Worm (Caenorhabditis elegans) whole organism, L4 larva: ENCODE results near the gene adh-5.

Source experiments
- F26F4.8 ChIP-seq: fragments of 200-800 bp; sonication (Bioruptor generic); conservative IDR thresholded peaks from 2 replicates; pipeline ENCODE4 v1.3.6; 2022; ENCODE audit warnings: missing genetic modification characterization, missing compliant biosample characterization
- F44E2.7 ChIP-seq: fragments of 200-800 bp; sonication (Bioruptor generic); IDR thresholded peaks from 2 replicates; pipeline ENCODE4 v2.1.2; 2022; ENCODE audit warnings: missing genetic modification characterization, missing compliant biosample characterization
- F49E8.2 ChIP-seq: sonication (generic microtip); optimal IDR thresholded peaks from 2 replicates; lab custom pipeline; 2016; ENCODE audit warnings: missing compliant biosample characterization, mild to moderate bottlenecking, missing genetic modification characterization, borderline replicate concordance
- R02D3.7 ChIP-seq: fragments of 150-350 bp; sonication (generic microtip); optimal IDR thresholded peaks from 3 replicates; lab custom pipeline; 2014; ENCODE audit warnings: missing biosample characterization, missing genetic modification characterization
- T20F7.1 ChIP-seq: fragments of 200-800 bp; sonication (Bioruptor generic); optimal IDR thresholded peaks from 2 replicates; lab custom pipeline; 2018; ENCODE audit warnings: mild to moderate bottlenecking, missing genetic modification characterization, missing compliant biosample characterization
- T26A8.4 ChIP-seq: fragments of 200-800 bp; sonication (Bioruptor generic); IDR thresholded peaks from 2 replicates; pipeline ENCODE4 v1.3.6; 2022; ENCODE audit warnings: missing genetic modification characterization, missing compliant biosample characterization
- Y48G9A.11 ChIP-seq: fragments of 200-800 bp; sonication (Bioruptor generic); IDR thresholded peaks from 2 replicates; pipeline ENCODE4 v1.3.6; 2022; ENCODE audit warnings: missing genetic modification reagents, missing genetic modification characterization, missing compliant biosample characterization
- Y5F2A.4 ChIP-seq: fragments of 200-800 bp; sonication (Bioruptor generic); optimal IDR thresholded peaks from 2 replicates; lab custom pipeline; 2018; ENCODE audit warnings: mild to moderate bottlenecking, missing genetic modification characterization, missing compliant biosample characterization
- Y75B8A.6 ChIP-seq: fragments of 200-800 bp; sonication (Bioruptor generic); IDR thresholded peaks from 2 replicates; pipeline ENCODE4 v1.3.6; 2022; ENCODE audit warnings: missing genetic modification reagents, missing genetic modification characterization, missing compliant biosample characterization
- ZK337.2 ChIP-seq: fragments of 200-800 bp; sonication (Bioruptor generic); IDR thresholded peaks from 2 replicates; pipeline ENCODE4 v1.3.6; 2022; ENCODE audit warnings: missing genetic modification reagents, missing genetic modification characterization, missing compliant biosample characterization
- ZK546.5 ChIP-seq, 2 experiments: sonication (generic microtip); optimal IDR thresholded peaks; 2 replicates each; lab custom pipeline; 2017; ENCODE audit warnings: missing biosample characterization in 2 of 2, missing genetic modification characterization in 2 of 2
- ama-1 ChIP-seq: fragments of 150-350 bp; optimal IDR thresholded peaks from 2 replicates; lab custom pipeline; 2014; ENCODE audit warnings: inconsistent platforms, mixed read lengths
- arid-1 ChIP-seq: fragments of 200-800 bp; sonication (Bioruptor generic); conservative IDR thresholded peaks from 2 replicates; pipeline ENCODE4 v1.3.6; 2022; ENCODE audit warnings: missing genetic modification reagents, missing genetic modification characterization, missing compliant biosample characterization
- ceh-20 ChIP-seq: fragments of 200-800 bp; sonication (Bioruptor generic); IDR thresholded peaks from 2 replicates; pipeline ENCODE4 v1.3.6; 2022; ENCODE audit warnings: missing genetic modification reagents, missing genetic modification characterization, missing compliant biosample characterization
- ceh-28 ChIP-seq: fragments of 150-350 bp; optimal IDR thresholded peaks from 2 replicates; lab custom pipeline; 2014; ENCODE audit warnings: missing biosample characterization, missing genetic modification reagents, missing genetic modification characterization
- ceh-62 ChIP-seq: sonication (generic microtip); optimal IDR thresholded peaks from 2 replicates; lab custom pipeline; 2017; ENCODE audit warnings: missing biosample characterization, missing genetic modification characterization
- cey-2 ChIP-seq: sonication (generic microtip); optimal IDR thresholded peaks from 3 replicates; lab custom pipeline; 2017; ENCODE audit warnings: missing genetic modification characterization, mild to moderate bottlenecking, missing compliant biosample characterization, antibody characterized with exemption, borderline replicate concordance; ENCODE audit not compliant: insufficient read depth
- daf-12 ChIP-seq: fragments of 150-350 bp; optimal IDR thresholded peaks from 2 replicates; lab custom pipeline; 2014; ENCODE audit warnings: missing biosample characterization, missing genetic modification reagents, missing genetic modification characterization
- daf-16 ChIP-seq, 3 experiments: sonication (generic microtip); optimal IDR thresholded peaks; 2 replicates each; lab custom pipeline; 2016 to 2017; ENCODE audit warnings: missing genetic modification characterization in 3 of 3, missing genetic modification reagents in 3 of 3, mild to moderate bottlenecking in 2 of 3, missing compliant biosample characterization in 2 of 3, missing biosample characterization in 1 of 3, moderate library complexity in 1 of 3
- dmd-6 ChIP-seq: fragments of 200-800 bp; sonication (Bioruptor generic); IDR thresholded peaks from 2 replicates; pipeline ENCODE4 v1.3.6; 2022; ENCODE audit warnings: missing genetic modification reagents, missing genetic modification characterization, missing compliant biosample characterization
- dmd-8 ChIP-seq: fragments of 200-800 bp; sonication (Bioruptor generic); IDR thresholded peaks from 2 replicates; pipeline ENCODE4 v1.3.6; 2022; ENCODE audit warnings: missing genetic modification characterization, missing compliant biosample characterization
- egl-27 ChIP-seq: sonication (generic microtip); optimal IDR thresholded peaks from 3 replicates; lab custom pipeline; 2017; ENCODE audit warnings: missing biosample characterization, missing genetic modification reagents, missing genetic modification characterization
- gei-8 ChIP-seq: fragments of 200-800 bp; sonication (Bioruptor generic); optimal IDR thresholded peaks from 2 replicates; lab custom pipeline; 2018; ENCODE audit warnings: mild to moderate bottlenecking, missing genetic modification characterization, missing compliant biosample characterization
- hlh-11 ChIP-seq: fragments of 200-800 bp; sonication (Bioruptor generic); optimal IDR thresholded peaks from 2 replicates; lab custom pipeline; 2018; ENCODE audit warnings: mild to moderate bottlenecking, missing genetic modification characterization, missing compliant biosample characterization
- hmg-1.1 ChIP-seq: fragments of 200-800 bp; sonication (Bioruptor generic); IDR thresholded peaks from 2 replicates; pipeline ENCODE4 v1.3.6; 2022; ENCODE audit warnings: missing genetic modification reagents, missing genetic modification characterization, missing compliant biosample characterization
- jun-1 ChIP-seq: fragments of 150-350 bp; optimal IDR thresholded peaks from 2 replicates; lab custom pipeline; 2014; ENCODE audit warnings: missing biosample characterization, missing genetic modification reagents, missing genetic modification characterization
- lin-1 ChIP-seq: fragments of 200-800 bp; sonication (Bioruptor generic); IDR thresholded peaks from 2 replicates; pipeline ENCODE4 v1.3.6; 2022; ENCODE audit warnings: missing genetic modification reagents, missing genetic modification characterization, missing compliant biosample characterization
- lin-13 ChIP-seq: fragments of 150-350 bp; optimal IDR thresholded peaks from 2 replicates; lab custom pipeline; 2014; ENCODE audit warnings: missing biosample characterization, missing genetic modification reagents, missing genetic modification characterization
- lin-38 ChIP-seq: fragments of 200-800 bp; sonication (Bioruptor generic); IDR thresholded peaks from 2 replicates; pipeline ENCODE4 v1.3.6; 2022; ENCODE audit warnings: missing genetic modification reagents, missing genetic modification characterization, missing compliant biosample characterization
- lin-39 ChIP-seq: fragments of 150-350 bp; optimal IDR thresholded peaks from 2 replicates; lab custom pipeline; 2014; ENCODE audit warnings: missing biosample characterization, missing genetic modification reagents, missing genetic modification characterization
- lsy-2 ChIP-seq, 2 experiments: fragments of 150-350 bp in 1 of 2; sonication (generic microtip) in 1 of 2; optimal IDR thresholded peaks; 2 replicates each; lab custom pipeline; 2014 to 2017; ENCODE audit warnings: missing biosample characterization in 2 of 2, missing genetic modification characterization in 2 of 2
- mes-2 ChIP-seq: sonication (generic microtip); optimal IDR thresholded peaks from 2 replicates; lab custom pipeline; 2016; ENCODE audit warnings: missing genotype, mild to moderate bottlenecking, missing genetic modification characterization, missing compliant biosample characterization; ENCODE audit not compliant: poor library complexity, severe bottlenecking
- mxl-3 ChIP-seq: fragments of 200-800 bp; sonication (Bioruptor generic); optimal IDR thresholded peaks from 2 replicates; lab custom pipeline; 2018; ENCODE audit warnings: mild to moderate bottlenecking, missing genetic modification characterization, missing compliant biosample characterization
- nhr-111 ChIP-seq: fragments of 200-800 bp; sonication (Bioruptor generic); optimal IDR thresholded peaks from 2 replicates; lab custom pipeline; 2018; ENCODE audit warnings: mild to moderate bottlenecking, missing genetic modification characterization, missing compliant biosample characterization
- nhr-237 ChIP-seq: sonication (generic microtip); optimal IDR thresholded peaks from 2 replicates; lab custom pipeline; 2017; ENCODE audit warnings: missing biosample characterization, missing genetic modification characterization
- nhr-28 ChIP-seq: fragments of 150-350 bp; optimal IDR thresholded peaks from 2 replicates; lab custom pipeline; 2014; ENCODE audit warnings: missing biosample characterization, missing genetic modification characterization
- nhr-41 ChIP-seq: fragments of 200-800 bp; sonication (Bioruptor generic); IDR thresholded peaks from 2 replicates; pipeline ENCODE4 v1.3.6; 2022; ENCODE audit warnings: missing genetic modification reagents, missing genetic modification characterization, missing compliant biosample characterization
- nhr-42 ChIP-seq: fragments of 200-800 bp; sonication (Bioruptor generic); IDR thresholded peaks from 2 replicates; pipeline ENCODE4 v1.3.6; 2022; ENCODE audit warnings: missing genetic modification characterization, missing compliant biosample characterization
- nhr-76 ChIP-seq: fragments of 150-350 bp; optimal IDR thresholded peaks from 2 replicates; lab custom pipeline; 2014; ENCODE audit warnings: missing biosample characterization, missing genetic modification characterization
- nhr-77 ChIP-seq: fragments of 150-350 bp; optimal IDR thresholded peaks from 2 replicates; lab custom pipeline; 2014; ENCODE audit warnings: missing biosample characterization, missing genetic modification characterization
- pqm-1 ChIP-seq: sonication (generic microtip); optimal IDR thresholded peaks from 2 replicates; lab custom pipeline; 2017; ENCODE audit warnings: missing biosample characterization, missing genetic modification characterization
- sdz-12 ChIP-seq: fragments of 200-800 bp; sonication (Bioruptor generic); optimal IDR thresholded peaks from 2 replicates; lab custom pipeline; 2018; ENCODE audit warnings: mild to moderate bottlenecking, missing genetic modification characterization, missing compliant biosample characterization
- set-16 ChIP-seq: fragments of 200-800 bp; sonication (Bioruptor generic); IDR thresholded peaks from 2 replicates; pipeline ENCODE4 v1.3.6; 2022; ENCODE audit warnings: missing genetic modification reagents, missing genetic modification characterization, missing compliant biosample characterization
- snpc-1.2 ChIP-seq: fragments of 200-800 bp; sonication (Bioruptor generic); IDR thresholded peaks from 2 replicates; pipeline ENCODE4 v1.3.6; 2022; ENCODE audit warnings: missing genetic modification reagents, missing genetic modification characterization, missing compliant biosample characterization
- snpc-4 ChIP-seq: fragments of 150-350 bp; optimal IDR thresholded peaks from 2 replicates; lab custom pipeline; 2014; ENCODE audit warnings: missing biosample characterization, missing genetic modification characterization
- zag-1 ChIP-seq: fragments of 150-350 bp; optimal IDR thresholded peaks from 2 replicates; lab custom pipeline; 2014; ENCODE audit warnings: missing biosample characterization, missing genetic modification characterization
- zfp-2 ChIP-seq: sonication (generic microtip); optimal IDR thresholded peaks from 2 replicates; lab custom pipeline; 2016; ENCODE audit warnings: mild to moderate bottlenecking, missing genetic modification characterization, missing compliant biosample characterization
- zip-2 ChIP-seq: fragments of 150-350 bp; optimal IDR thresholded peaks from 2 replicates; lab custom pipeline; 2014; ENCODE audit warnings: missing biosample characterization, missing genetic modification characterization
- ztf-11 ChIP-seq: fragments of 150-350 bp; optimal IDR thresholded peaks from 2 replicates; lab custom pipeline; 2014; ENCODE audit warnings: missing biosample characterization, missing genetic modification characterization
- ztf-7 ChIP-seq: fragments of 150-350 bp; optimal IDR thresholded peaks from 2 replicates; lab custom pipeline; 2014; ENCODE audit warnings: missing biosample characterization, missing genetic modification characterization

The adh-5 gene

ce11 chrV:904232-904983 lies 7.2 kb upstream of the adh-5 start, which contains the start of gene trm-2A:
Gene trm-2A, plus strand, starts transcription at chrV:904963.
- TF ChIP-seq R02D3.7, result no peak
- peak; percentile 67 for TF ChIP-seq nhr-28 (tag; lab: Kevin White, UChicago)
- no peak for TF ChIP-seq zfp-2 (tag; lab: Kevin White, UChicago)
- TF ChIP-seq snpc-1.2 (GFP tag; lab: Robert Waterston, UW), result no peak
- no peak for TF ChIP-seq F26F4.8
- no peak for TF ChIP-seq sdz-12 (GFP tag; lab: Kevin White, UChicago)
- no peak for TF ChIP-seq jun-1
- no peak for TF ChIP-seq lin-39 (tag; lab: Kevin White, UChicago)
- TF ChIP-seq set-16 (GFP tag; lab: Robert Waterston, UW), result peak; percentile 71
- peak; percentile 44 for TF ChIP-seq nhr-77 (tag; lab: Kevin White, UChicago)
- no peak for TF ChIP-seq Y75B8A.6 (GFP tag; lab: Robert Waterston, UW)
- no peak for TF ChIP-seq egl-27 (tag; lab: Kevin White, UChicago)
- TF ChIP-seq pqm-1, result no peak
- TF ChIP-seq Y5F2A.4, result no peak
- no peak for TF ChIP-seq F49E8.2 (tag; lab: Kevin White, UChicago)
- 0 out of 2 replicates have a peak, but pooled peaks have one; percentile 15 for TF ChIP-seq F44E2.7 (GFP tag; lab: Robert Waterston, UW)
- TF ChIP-seq ceh-20 (GFP tag; lab: Robert Waterston, UW), result no peak
- peak; percentile 52 for TF ChIP-seq hlh-11 (tag; lab: Kevin White, UChicago)
- no peak for TF ChIP-seq daf-16 (GFP tag; optimal IDR thresholded peaks at IDR 0.05; lab: Kevin White, UChicago)
- TF ChIP-seq daf-16 (tag; optimal IDR thresholded peaks at IDR 0.05; lab: Kevin White, UChicago), result peak; percentile 43
- no peak for TF ChIP-seq zip-2
- TF ChIP-seq daf-12 (tag; lab: Kevin White, UChicago), result no peak
- TF ChIP-seq zag-1 (tag; lab: Kevin White, UChicago), result no peak
- peak; percentile 43; the same call in 1 of the 2 replicates for TF ChIP-seq dmd-6 (GFP tag; lab: Robert Waterston, UW)
- TF ChIP-seq nhr-237 (tag; lab: Kevin White, UChicago), result no peak
- peak in 1 of 2 experiments; percentile 87 for TF ChIP-seq lsy-2 (tag; optimal IDR thresholded peaks at IDR 0.05; lab: Kevin White, UChicago)
- TF ChIP-seq nhr-76 (tag; lab: Kevin White, UChicago), result no peak
- no peak for TF ChIP-seq Y48G9A.11 (GFP tag; lab: Robert Waterston, UW)
- TF ChIP-seq lin-13, result peak; percentile 16
- no peak for TF ChIP-seq lin-1
- no peak for TF ChIP-seq ceh-62 (tag; lab: Kevin White, UChicago)
- TF ChIP-seq ztf-11 (tag; lab: Kevin White, UChicago), result no peak
- TF ChIP-seq dmd-8 (GFP tag; lab: Robert Waterston, UW), result 0 out of 2 replicates have a peak, but pooled peaks have one; percentile 37
- no peak for TF ChIP-seq nhr-111 (GFP tag; lab: Kevin White, UChicago)
- TF ChIP-seq T26A8.4, result no peak
- peak; percentile 65 for TF ChIP-seq hmg-1.1 (GFP tag; lab: Robert Waterston, UW)
- no peak for TF ChIP-seq mxl-3 (GFP tag; lab: Kevin White, UChicago)
- TF ChIP-seq gei-8 (GFP tag; lab: Kevin White, UChicago), result no peak
- no peak for TF ChIP-seq T20F7.1
- no peak for TF ChIP-seq snpc-4 (tag; lab: Kevin White, UChicago)
- TF ChIP-seq ztf-7 (tag; lab: Kevin White, UChicago), result no peak
- no peak for TF ChIP-seq arid-1 (GFP tag; lab: Robert Waterston, UW)
- peak; percentile 98 for TF ChIP-seq lin-38 (GFP tag; lab: Robert Waterston, UW)
- TF ChIP-seq nhr-41, result no peak
- TF ChIP-seq mes-2 (tag; lab: Kevin White, UChicago), result peak; percentile 93
- no peak for TF ChIP-seq ceh-28 (tag; lab: Kevin White, UChicago)
- no peak for TF ChIP-seq ZK337.2 (GFP tag; lab: Robert Waterston, UW)
- TF ChIP-seq ama-1 (lab: Kevin White, UChicago), result no peak
- no peak for TF ChIP-seq nhr-42 (GFP tag; lab: Robert Waterston, UW)
- no peak for TF ChIP-seq cey-2 (tag; lab: Kevin White, UChicago)
- no peak for TF ChIP-seq ZK546.5 (tag; optimal IDR thresholded peaks at IDR 0.05; lab: Kevin White, UChicago)
